Fruit fly (Drosophila melanogaster): ENCODE measurements around the gene CG32564.

Gene CG32564

DNA sequence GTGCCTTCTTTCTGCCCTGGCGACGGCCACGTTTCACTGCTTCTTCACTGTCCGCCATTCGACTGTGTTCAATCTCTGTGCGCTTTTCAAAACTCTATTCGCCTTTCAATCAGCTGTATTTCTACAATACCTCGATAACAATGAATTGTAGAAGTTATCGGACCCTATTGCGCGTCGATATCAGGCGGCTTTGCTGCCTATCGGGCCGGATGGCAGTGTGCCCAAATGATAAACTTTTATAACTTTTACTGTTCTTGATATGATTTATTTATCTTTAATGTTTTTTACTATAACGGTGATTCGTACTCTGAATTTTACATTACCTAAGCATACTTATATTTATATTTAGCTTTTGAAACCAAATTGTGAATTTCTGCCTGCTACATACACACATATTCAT is 38.6 kb downstream of the CG32564 start, which contains the start of gene CG8915:
Gene CG8915, minus strand, starts transcription at position 148 of the 400 bp plus-strand sequence.
- TF ChIP-seq CG5204 (GFP tag; optimal IDR thresholded peaks at IDR 0.05), result peak; percentile 2
- TF ChIP-seq bab1 (GFP tag; optimal IDR thresholded peaks at IDR 0.05), result peak; percentile 42
- TF ChIP-seq CG33017 (tag; optimal IDR thresholded peaks at IDR 0.05), result no peak

DNA sequence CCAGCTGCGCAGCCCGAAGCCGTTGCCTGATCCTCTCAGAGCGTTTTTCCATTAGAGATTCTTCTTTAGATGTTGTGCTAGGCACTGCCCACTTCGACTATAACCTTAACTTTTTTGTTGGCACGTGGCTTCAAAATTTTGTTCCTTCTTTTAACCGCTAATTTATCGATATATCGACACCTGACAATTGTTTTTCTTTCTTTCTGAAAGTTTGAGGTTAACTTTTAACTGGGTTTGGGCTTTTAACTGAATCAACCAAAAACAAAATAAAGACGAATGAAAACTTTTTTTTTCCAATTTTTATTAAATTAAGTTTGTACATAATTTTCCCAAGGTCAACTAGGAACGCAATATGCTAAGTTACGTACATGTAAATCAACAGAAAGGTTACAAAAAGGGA is 40.7 kb downstream of the CG32564 start, which contains the start of gene CG42854:
Gene CG42854, minus strand, starts transcription at position 101 of the 400 bp plus-strand sequence.
- TF ChIP-seq CG5204 (GFP tag; optimal IDR thresholded peaks at IDR 0.05) (no peak), Hr96 (GFP tag; optimal IDR thresholded peaks at IDR 0.05) (no peak), Crg-1 (GFP tag; optimal IDR thresholded peaks at IDR 0.05) (no peak), CG7101 (tag; optimal IDR thresholded peaks at IDR 0.05) (no peak), pad (GFP tag; optimal IDR thresholded peaks at IDR 0.05) (no peak), toe (GFP tag; optimal IDR thresholded peaks at IDR 0.05) (no peak), CG33017 (tag; optimal IDR thresholded peaks at IDR 0.05) (no peak), ovo (GFP tag; optimal IDR thresholded peaks at IDR 0.05) (no peak), kay (GFP tag; ENCODE audit: borderline replicate concordance) (no peak), CG7045 (GFP tag; optimal IDR thresholded peaks at IDR 0.05) (no peak), Mnt (GFP tag; optimal IDR thresholded peaks at IDR 0.05) (no peak), CG1620 (GFP tag; optimal IDR thresholded peaks at IDR 0.05) (no peak), CG14711 (tag; optimal IDR thresholded peaks at IDR 0.05) (no peak), Clk (GFP tag; optimal IDR thresholded peaks at IDR 0.05) (no peak)

DNA sequence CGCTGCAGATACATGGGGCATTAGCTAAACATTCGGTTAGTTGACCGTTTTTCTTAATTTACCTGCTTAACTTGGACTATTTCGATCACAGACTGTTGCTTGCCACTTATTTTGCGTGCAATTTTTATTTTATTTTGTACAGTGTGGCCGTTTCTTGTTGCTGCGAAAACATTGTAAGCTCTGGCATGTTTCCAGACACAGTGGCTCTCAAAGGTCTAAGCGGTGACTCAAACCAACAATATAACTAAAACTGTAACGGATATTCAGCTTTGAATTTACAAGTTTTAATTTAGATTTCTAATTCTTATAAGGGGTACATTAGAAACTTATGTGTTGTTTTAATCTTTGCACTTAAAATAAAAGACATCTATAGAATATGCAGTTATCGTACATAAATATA is 43.1 kb downstream of the CG32564 start, which contains the start of gene CG8675:
Gene CG8675, minus strand, starts transcription at position 177 of the 400 bp plus-strand sequence.
- TF ChIP-seq Mnt (GFP tag; optimal IDR thresholded peaks at IDR 0.05) (peak; percentile 41), Clk (GFP tag; optimal IDR thresholded peaks at IDR 0.05) (no peak)

DNA sequence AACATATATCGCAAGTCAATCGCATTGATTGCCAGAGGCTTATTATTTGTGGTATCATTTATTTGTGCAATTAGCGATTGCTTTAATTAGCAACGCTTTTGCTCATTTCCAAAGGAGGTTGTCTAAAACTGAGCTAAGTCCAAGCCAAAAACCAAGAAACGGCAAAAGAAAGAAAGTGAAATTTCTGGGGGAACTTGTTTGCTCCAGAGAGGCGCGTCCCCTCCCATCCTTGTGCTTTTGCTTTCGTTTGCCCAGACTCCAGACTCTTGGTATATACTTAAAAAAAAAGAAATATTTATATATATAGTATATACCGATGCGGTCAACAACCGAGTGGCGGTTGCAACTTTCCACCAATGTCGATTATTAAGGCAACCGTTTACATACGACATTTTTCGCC is 47.9 kb downstream of the CG32564 start:
- TF ChIP-seq bab1 (GFP tag; optimal IDR thresholded peaks at IDR 0.05) (no peak), CG11617 (GFP tag; optimal IDR thresholded peaks at IDR 0.05) (no peak), CG5204 (GFP tag; optimal IDR thresholded peaks at IDR 0.05) (no peak), Crg-1 (GFP tag; optimal IDR thresholded peaks at IDR 0.05) (no peak), kay (GFP tag; ENCODE audit: borderline replicate concordance) (no peak), Mnt (GFP tag; optimal IDR thresholded peaks at IDR 0.05) (no peak), pad (GFP tag; optimal IDR thresholded peaks at IDR 0.05) (no peak), CG1620 (GFP tag; optimal IDR thresholded peaks at IDR 0.05) (no peak), Hr96 (GFP tag; optimal IDR thresholded peaks at IDR 0.05) (no peak), toe (GFP tag; optimal IDR thresholded peaks at IDR 0.05) (no peak), CG12768 (GFP tag; optimal IDR thresholded peaks at IDR 0.05) (no peak), ovo (GFP tag; optimal IDR thresholded peaks at IDR 0.05) (no peak), tj (GFP tag; optimal IDR thresholded peaks at IDR 0.05) (no peak), CG33017 (tag; optimal IDR thresholded peaks at IDR 0.05) (no peak)

DNA sequence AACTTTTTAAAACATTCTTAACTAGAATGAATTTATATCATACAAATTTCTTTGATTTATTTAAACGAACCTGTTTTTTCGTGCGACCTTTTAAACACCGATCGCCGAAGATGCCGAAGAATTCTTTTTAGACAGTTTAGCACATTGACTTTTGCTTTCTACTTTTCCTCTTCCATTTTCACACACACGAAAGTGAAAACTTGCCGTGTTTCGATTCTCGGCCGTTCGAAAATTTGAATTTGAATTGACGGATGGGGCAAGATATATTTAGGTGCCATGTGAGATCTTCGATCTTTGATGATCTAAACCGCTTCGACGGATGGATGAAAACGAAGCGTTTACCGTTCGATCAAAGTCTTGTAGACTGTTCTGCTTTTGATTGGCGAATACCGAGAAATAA is 49.5 kb downstream of the CG32564 start:
- TF ChIP-seq cnc (optimal IDR thresholded peaks at IDR 0.05) (no peak), cic (GFP tag; optimal IDR thresholded peaks at IDR 0.05) (no peak), CG5204 (GFP tag; optimal IDR thresholded peaks at IDR 0.05) (no peak), CG33017 (tag; optimal IDR thresholded peaks at IDR 0.05) (no peak), ovo (GFP tag; optimal IDR thresholded peaks at IDR 0.05) (no peak), pad (GFP tag; optimal IDR thresholded peaks at IDR 0.05) (no peak), CG12768 (GFP tag; optimal IDR thresholded peaks at IDR 0.05) (no peak), Clk (GFP tag; optimal IDR thresholded peaks at IDR 0.05) (no peak), Crg-1 (GFP tag; optimal IDR thresholded peaks at IDR 0.05) (no peak), CG7101 (tag; optimal IDR thresholded peaks at IDR 0.05) (no peak)

Measured in whole organism, adult.